Fruit fly (Drosophila melanogaster): ENCODE data around the gene haf.

DNA sequence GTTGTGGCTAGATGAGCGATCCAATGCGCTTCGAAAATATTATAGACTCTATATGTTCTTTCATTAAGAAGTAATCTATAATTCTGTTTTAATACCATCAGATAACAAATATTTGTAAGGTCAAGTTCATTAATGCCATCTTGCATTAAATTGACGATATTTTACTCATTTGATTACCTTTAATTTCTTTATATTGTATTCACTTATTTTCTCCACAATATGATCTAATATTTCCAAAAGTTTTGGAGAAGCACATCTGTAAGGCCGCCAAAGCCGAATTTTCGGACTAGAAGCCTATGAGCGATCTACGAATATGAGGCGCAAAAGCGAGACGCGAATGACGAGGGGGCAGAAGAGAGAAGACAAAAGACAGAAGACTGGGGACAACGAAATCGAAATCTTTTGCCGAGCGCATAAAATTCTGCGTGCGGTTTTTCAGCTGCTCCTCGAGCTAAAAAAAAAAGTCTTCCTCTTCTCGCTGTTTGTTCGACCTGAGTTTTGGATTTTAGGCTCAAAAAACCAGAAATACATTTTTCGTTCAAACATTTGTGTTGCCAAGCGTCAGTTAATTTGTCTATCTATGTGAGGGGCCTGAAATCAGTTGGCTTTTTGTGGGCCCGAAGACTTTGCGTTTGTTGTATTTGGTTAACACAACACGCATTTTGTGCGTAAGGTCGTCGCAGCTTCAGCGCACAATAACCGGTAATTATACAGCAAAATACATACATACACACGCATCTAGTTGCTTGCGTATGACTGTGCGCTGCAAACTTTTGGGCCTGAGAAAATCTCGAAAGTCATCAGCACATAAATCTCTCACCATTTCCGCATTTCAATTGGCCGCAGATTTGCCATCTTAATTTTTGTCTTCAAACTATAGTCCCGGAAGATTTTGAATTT, 84.0 kb downstream of the haf start:
- no peak for TF ChIP-seq CG8478 (optimal IDR thresholded peaks at IDR 0.05)
- no peak for TF ChIP-seq CTCF (optimal IDR thresholded peaks at IDR 0.05)

Data from S2 (cell line).